Worm (Caenorhabditis elegans) whole organism, L4 larva: Measurements from ENCODE around the gene T26G10.5.

ENCODE experiments used
- F49E8.2 ChIP-seq: sonication (generic microtip); optimal IDR thresholded peaks from 2 replicates; lab custom pipeline; 2016; ENCODE audit warnings: missing compliant biosample characterization, mild to moderate bottlenecking, missing genetic modification characterization, borderline replicate concordance
- R02D3.7 ChIP-seq: fragments of 150-350 bp; sonication (generic microtip); optimal IDR thresholded peaks from 3 replicates; lab custom pipeline; 2014; ENCODE audit warnings: missing biosample characterization, missing genetic modification characterization
- T20F7.1 ChIP-seq: fragments of 200-800 bp; sonication (Bioruptor generic); optimal IDR thresholded peaks from 2 replicates; lab custom pipeline; 2018; ENCODE audit warnings: mild to moderate bottlenecking, missing genetic modification characterization, missing compliant biosample characterization
- Y48G9A.11 ChIP-seq: fragments of 200-800 bp; sonication (Bioruptor generic); IDR thresholded peaks from 2 replicates; pipeline ENCODE4 v1.3.6; 2022; ENCODE audit warnings: missing genetic modification reagents, missing genetic modification characterization, missing compliant biosample characterization
- Y5F2A.4 ChIP-seq: fragments of 200-800 bp; sonication (Bioruptor generic); optimal IDR thresholded peaks from 2 replicates; lab custom pipeline; 2018; ENCODE audit warnings: mild to moderate bottlenecking, missing genetic modification characterization, missing compliant biosample characterization
- ZK337.2 ChIP-seq: fragments of 200-800 bp; sonication (Bioruptor generic); IDR thresholded peaks from 2 replicates; pipeline ENCODE4 v1.3.6; 2022; ENCODE audit warnings: missing genetic modification reagents, missing genetic modification characterization, missing compliant biosample characterization
- aha-1 ChIP-seq: fragments of 150-350 bp; peaks from one replicate; lab custom pipeline; 2014; ENCODE audit warnings: missing biosample characterization, missing genetic modification characterization
- ama-1 ChIP-seq: fragments of 150-350 bp; optimal IDR thresholded peaks from 2 replicates; lab custom pipeline; 2014; ENCODE audit warnings: inconsistent platforms, mixed read lengths
- arid-1 ChIP-seq: fragments of 200-800 bp; sonication (Bioruptor generic); conservative IDR thresholded peaks from 2 replicates; pipeline ENCODE4 v1.3.6; 2022; ENCODE audit warnings: missing genetic modification reagents, missing genetic modification characterization, missing compliant biosample characterization
- ceh-82 ChIP-seq: sonication (generic microtip); optimal IDR thresholded peaks from 2 replicates; lab custom pipeline; 2017; ENCODE audit warnings: missing biosample characterization, missing genetic modification characterization
- cey-2 ChIP-seq: sonication (generic microtip); optimal IDR thresholded peaks from 3 replicates; lab custom pipeline; 2017; ENCODE audit warnings: missing genetic modification characterization, mild to moderate bottlenecking, missing compliant biosample characterization, antibody characterized with exemption, borderline replicate concordance; ENCODE audit not compliant: insufficient read depth
- daf-12 ChIP-seq: fragments of 150-350 bp; optimal IDR thresholded peaks from 2 replicates; lab custom pipeline; 2014; ENCODE audit warnings: missing biosample characterization, missing genetic modification reagents, missing genetic modification characterization
- daf-19 ChIP-seq: fragments of 200-800 bp; sonication (Bioruptor generic); conservative IDR thresholded peaks from 2 replicates; pipeline ENCODE4 v1.3.6; 2022; ENCODE audit warnings: missing genetic modification characterization, missing compliant biosample characterization
- dpl-1 ChIP-seq: fragments of 150-350 bp; optimal IDR thresholded peaks from 2 replicates; lab custom pipeline; 2014; ENCODE audit warnings: missing biosample characterization, missing genetic modification reagents, missing genetic modification characterization
- fkh-10 ChIP-seq: fragments of 150-350 bp; optimal IDR thresholded peaks from 2 replicates; lab custom pipeline; 2014; ENCODE audit warnings: missing biosample characterization, missing genetic modification reagents, missing genetic modification characterization
- gei-8 ChIP-seq: fragments of 200-800 bp; sonication (Bioruptor generic); optimal IDR thresholded peaks from 2 replicates; lab custom pipeline; 2018; ENCODE audit warnings: mild to moderate bottlenecking, missing genetic modification characterization, missing compliant biosample characterization
- hlh-30 ChIP-seq: sonication (generic microtip); optimal IDR thresholded peaks from 2 replicates; lab custom pipeline; 2017; ENCODE audit warnings: antibody characterized with exemption, mild to moderate bottlenecking, missing genetic modification characterization, missing compliant biosample characterization; ENCODE audit not compliant: insufficient read depth
- lim-7 ChIP-seq: fragments of 200-800 bp; sonication (Bioruptor generic); IDR thresholded peaks from 2 replicates; pipeline ENCODE4 v1.3.6; 2022; ENCODE audit warnings: missing genetic modification characterization, missing compliant biosample characterization
- lin-13 ChIP-seq: fragments of 150-350 bp; optimal IDR thresholded peaks from 2 replicates; lab custom pipeline; 2014; ENCODE audit warnings: missing biosample characterization, missing genetic modification reagents, missing genetic modification characterization
- lin-38 ChIP-seq: fragments of 200-800 bp; sonication (Bioruptor generic); IDR thresholded peaks from 2 replicates; pipeline ENCODE4 v1.3.6; 2022; ENCODE audit warnings: missing genetic modification reagents, missing genetic modification characterization, missing compliant biosample characterization
- lir-3 ChIP-seq: sonication (generic microtip); optimal IDR thresholded peaks from 2 replicates; lab custom pipeline; 2016; ENCODE audit warnings: mild to moderate bottlenecking, missing genetic modification characterization, missing compliant biosample characterization
- lsy-2 ChIP-seq, 2 experiments: fragments of 150-350 bp in 1 of 2; sonication (generic microtip) in 1 of 2; optimal IDR thresholded peaks; 2 replicates each; lab custom pipeline; 2014 to 2017; ENCODE audit warnings: missing biosample characterization in 2 of 2, missing genetic modification characterization in 2 of 2
- madf-9 ChIP-seq: fragments of 200-800 bp; sonication (Bioruptor generic); conservative IDR thresholded peaks from 2 replicates; pipeline ENCODE4 v1.3.6; 2022; ENCODE audit warnings: missing genetic modification reagents, missing genetic modification characterization, missing compliant biosample characterization
- mdl-1 ChIP-seq, 2 experiments: fragments of 150-350 bp in 1 of 2; sonication (generic microtip) in 1 of 2; optimal IDR thresholded peaks; 2 replicates each; lab custom pipeline; 2014 to 2017; ENCODE audit warnings: missing biosample characterization in 2 of 2, missing genetic modification characterization in 2 of 2
- mep-1 ChIP-seq: fragments of 150-350 bp; sonication (generic microtip); optimal IDR thresholded peaks from 3 replicates; lab custom pipeline; 2014; ENCODE audit warnings: missing biosample characterization, missing genetic modification characterization
- mxl-2 ChIP-seq: fragments of 200-800 bp; sonication (Bioruptor generic); conservative IDR thresholded peaks from 2 replicates; pipeline ENCODE4 v1.3.6; 2022; ENCODE audit warnings: missing genetic modification reagents, missing genetic modification characterization, missing compliant biosample characterization
- mxl-3 ChIP-seq: fragments of 200-800 bp; sonication (Bioruptor generic); optimal IDR thresholded peaks from 2 replicates; lab custom pipeline; 2018; ENCODE audit warnings: mild to moderate bottlenecking, missing genetic modification characterization, missing compliant biosample characterization
- nhr-10 ChIP-seq: fragments of 150-350 bp; optimal IDR thresholded peaks from 2 replicates; lab custom pipeline; 2014; ENCODE audit warnings: missing biosample characterization, missing genetic modification characterization
- nhr-11 ChIP-seq: fragments of 150-350 bp; optimal IDR thresholded peaks from 2 replicates; lab custom pipeline; 2014; ENCODE audit warnings: missing biosample characterization, missing genetic modification characterization
- nhr-111 ChIP-seq: fragments of 200-800 bp; sonication (Bioruptor generic); optimal IDR thresholded peaks from 2 replicates; lab custom pipeline; 2018; ENCODE audit warnings: mild to moderate bottlenecking, missing genetic modification characterization, missing compliant biosample characterization
- nhr-237 ChIP-seq: sonication (generic microtip); optimal IDR thresholded peaks from 2 replicates; lab custom pipeline; 2017; ENCODE audit warnings: missing biosample characterization, missing genetic modification characterization
- nhr-48 ChIP-seq: sonication (generic microtip); optimal IDR thresholded peaks from 2 replicates; lab custom pipeline; 2016; ENCODE audit warnings: mild to moderate bottlenecking, missing genetic modification characterization, missing compliant biosample characterization
- rbr-2 ChIP-seq: sonication (generic microtip); optimal IDR thresholded peaks from 2 replicates; lab custom pipeline; 2016; ENCODE audit warnings: missing genotype, missing genetic modification characterization, missing compliant biosample characterization
- tra-1 ChIP-seq: fragments of 200-800 bp; sonication (Bioruptor generic); IDR thresholded peaks from 2 replicates; pipeline ENCODE4 v1.3.6; 2022; ENCODE audit warnings: missing genetic modification reagents, missing genetic modification characterization, missing compliant biosample characterization
- unc-130 ChIP-seq: sonication (generic microtip); optimal IDR thresholded peaks from 2 replicates; lab custom pipeline; 2016; ENCODE audit warnings: missing genetic modification reagents, missing genetic modification characterization, missing compliant biosample characterization
- unc-62 ChIP-seq, 3 experiments: fragments of 150-350 bp in 1 of 3; sonication (generic microtip); optimal IDR thresholded peaks in 2 of 3; peaks in 1 of 3; 1 replicate in 1 of 3; 2 replicates in 2 of 3; lab custom pipeline; 2014 to 2017; ENCODE audit warnings: missing biosample characterization in 3 of 3, missing genetic modification characterization in 3 of 3, missing genetic modification reagents in 3 of 3, missing genotype in 1 of 3
- ztf-11 ChIP-seq: fragments of 150-350 bp; optimal IDR thresholded peaks from 2 replicates; lab custom pipeline; 2014; ENCODE audit warnings: missing biosample characterization, missing genetic modification characterization

T26G10.5 gene

DNA sequence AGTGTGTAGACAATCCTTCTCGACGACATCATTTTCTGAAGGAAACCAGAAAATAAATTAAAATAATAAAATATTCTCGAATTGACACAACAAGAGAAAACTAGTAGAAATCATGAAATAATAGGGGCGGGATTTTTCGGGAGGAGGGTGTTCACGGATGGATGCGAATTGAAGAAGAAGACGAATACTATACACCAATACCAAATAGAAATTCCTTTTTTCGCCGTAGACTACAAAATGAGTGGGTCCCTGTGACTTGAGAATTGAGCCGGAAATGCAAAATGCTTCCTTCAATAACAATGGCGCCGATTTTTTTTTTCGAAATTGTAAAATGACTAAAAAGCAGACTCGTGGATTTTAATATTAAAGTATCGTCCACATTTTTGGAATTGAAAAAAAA, 25.2 kb downstream of the T26G10.5 start, which contains the start of gene nlp-48:
TSS of gene nlp-48 (minus strand) at position 101 of the 400 bp plus-strand sequence.
- no peak for TF ChIP-seq Y5F2A.4 (GFP tag; lab: Kevin White, UChicago)
- no peak for TF ChIP-seq nhr-48 (tag; lab: Kevin White, UChicago)
- TF ChIP-seq lsy-2 (tag; optimal IDR thresholded peaks at IDR 0.05; lab: Kevin White, UChicago): no peak
- TF ChIP-seq daf-19: no peak
- no peak for TF ChIP-seq mxl-2 (GFP tag; lab: Robert Waterston, UW)
- no peak for TF ChIP-seq ztf-11 (tag; lab: Kevin White, UChicago)

DNA sequence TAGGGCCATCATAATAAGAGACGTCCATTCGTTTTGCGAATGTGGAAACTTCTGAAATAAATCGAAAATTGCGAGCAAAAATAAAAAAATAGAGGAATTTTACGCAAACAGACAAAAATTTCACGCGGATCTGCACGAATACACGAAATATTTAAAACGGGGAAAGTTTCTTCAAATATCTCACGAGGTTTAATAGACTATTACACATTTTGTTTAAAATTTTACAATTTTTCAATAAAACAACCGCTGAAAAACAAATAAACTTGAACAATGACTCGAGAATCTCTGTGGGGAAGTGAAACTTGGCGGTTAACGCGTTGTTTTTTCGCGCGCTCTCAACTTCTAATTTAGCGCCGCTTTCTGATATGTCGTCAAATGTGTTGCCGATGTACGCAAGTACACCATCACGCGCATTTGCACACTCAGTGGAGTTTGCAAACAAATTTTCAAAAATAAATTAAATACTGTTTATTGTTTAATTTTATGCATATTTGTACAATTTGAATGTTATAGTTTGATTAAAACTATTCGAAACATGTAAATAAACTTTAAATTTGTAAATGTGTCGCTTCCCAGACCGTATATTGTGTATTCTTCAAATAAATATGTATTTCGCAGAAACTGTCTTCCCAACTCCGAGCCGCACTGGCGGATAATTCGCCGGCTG, 33.0 kb downstream of the T26G10.5 start, which contains the start of the genes gpr-2 and rgr-1:
TSS of gene gpr-2 (minus strand) at position 51 of the 667 bp plus-strand sequence.
TSS of gene rgr-1 (plus strand) at position 617 of the 667 bp plus-strand sequence.
- TF ChIP-seq aha-1 (tag; lab: Kevin White, UChicago) (no peak), unc-62 (GFP tag; optimal IDR thresholded peaks at IDR 0.05 in 1 of 2; lab: Kevin White, UChicago) (peak in 1 of 2 experiments; percentile 85), unc-62 (tag; optimal IDR thresholded peaks at IDR 0.05; lab: Kevin White, UChicago) (no peak), T20F7.1 (no peak), cey-2 (tag; lab: Kevin White, UChicago) (no peak), ZK337.2 (GFP tag; lab: Robert Waterston, UW) (no peak), Y48G9A.11 (GFP tag; lab: Robert Waterston, UW) (0 out of 2 replicates have a peak, but pooled peaks have one; percentile 27), rbr-2 (peak; percentile 2), hlh-30 (peak; percentile 43), ceh-82 (tag; lab: Kevin White, UChicago) (no peak), mep-1 (no peak), lin-38 (GFP tag; lab: Robert Waterston, UW) (peak; percentile 81), daf-12 (no peak), dpl-1 (GFP tag; lab: Kevin White, UChicago) (peak; percentile 77), gei-8 (GFP tag; lab: Kevin White, UChicago) (no peak), unc-130 (GFP tag; lab: Kevin White, UChicago) (peak; percentile 56)
- TF ChIP-seq, all 104 proteins: peak for 7

DNA sequence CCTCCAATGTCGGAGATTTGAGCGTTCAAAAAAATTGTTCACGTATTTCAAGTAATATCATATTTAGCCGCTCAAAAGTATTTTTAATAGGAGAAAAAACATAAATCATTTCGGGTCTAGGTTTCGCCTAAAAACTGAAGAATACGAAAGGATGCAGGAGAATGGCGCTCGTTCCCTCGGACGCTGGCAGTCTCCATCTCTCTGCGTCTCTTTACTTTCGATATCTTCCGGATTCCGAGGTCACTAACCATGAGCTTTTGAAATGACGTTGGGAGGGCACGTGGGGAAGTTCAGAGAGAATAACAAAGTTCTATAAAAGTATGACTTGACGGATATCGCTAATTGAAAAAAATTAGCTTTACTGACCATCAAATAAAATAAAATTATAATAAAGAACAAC, 35.3 kb downstream of the T26G10.5 start:
- TF ChIP-seq lsy-2 (tag; optimal IDR thresholded peaks at IDR 0.05; lab: Kevin White, UChicago) (peak in 1 of 2 experiments; percentile 62), tra-1 (GFP tag; lab: Robert Waterston, UW) (no peak), F49E8.2 (no peak), T20F7.1 (no peak), arid-1 (GFP tag; lab: Robert Waterston, UW) (peak; percentile 30; the same call in 1 of the 2 replicates), lin-38 (GFP tag; lab: Robert Waterston, UW) (peak; percentile 55), lim-7 (GFP tag; lab: Robert Waterston, UW) (0 out of 2 replicates have a peak, but pooled peaks have one; percentile 43), R02D3.7 (tag; lab: Kevin White, UChicago) (no peak), nhr-10 (no peak), lir-3 (no peak), mxl-3 (GFP tag; lab: Kevin White, UChicago) (peak; percentile 4), madf-9 (GFP tag; lab: Robert Waterston, UW) (no peak), mdl-1 (tag; optimal IDR thresholded peaks at IDR 0.05; lab: Kevin White, UChicago) (peak; percentile 24 to 76), lin-13 (GFP tag; lab: Kevin White, UChicago) (peak; percentile 18), fkh-10 (no peak), hlh-30 (peak; percentile 90), mep-1 (peak; percentile 3), ama-1 (peak; percentile 5)
- TF ChIP-seq, all 104 proteins: peak for 10

DNA sequence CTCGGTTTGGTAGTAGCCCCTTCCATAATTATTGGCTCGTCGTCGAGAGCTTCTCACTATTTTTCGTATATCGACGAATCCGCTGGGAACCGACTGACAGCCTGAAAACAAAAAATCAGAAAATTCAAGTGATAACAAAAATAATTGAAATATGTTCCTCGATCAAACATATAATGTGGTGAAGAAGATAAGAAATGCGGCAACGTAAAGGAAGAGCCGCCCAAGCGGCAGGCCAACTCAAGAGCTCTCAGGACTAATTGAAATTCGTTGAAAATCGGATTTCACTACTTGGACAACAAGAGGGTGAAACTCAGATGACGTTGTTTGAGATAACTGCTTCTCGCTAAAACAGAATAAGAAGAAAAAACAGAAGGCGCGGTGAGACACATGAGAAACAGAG, 36.2 kb downstream of the T26G10.5 start, which contains the start of gene slc-17.2:
TSS of gene slc-17.2 (minus strand) at position 101 of the 400 bp plus-strand sequence.
- TF ChIP-seq nhr-111 (GFP tag; lab: Kevin White, UChicago): no peak
- no peak for TF ChIP-seq mxl-3 (GFP tag; lab: Kevin White, UChicago)
- no peak for TF ChIP-seq nhr-237 (tag; lab: Kevin White, UChicago)
- no peak for TF ChIP-seq nhr-11
- TF ChIP-seq, all 104 proteins: peak for 0
